Fruit fly (Drosophila melanogaster): ENCODE measurements around the gene CG11367.
A peak's percentile ranks its signal among the peaks of the same experiment; 100 is the strongest.

Gene CG11367

dm6 chr3L:22729466-22729865 lies 1.6 kb downstream of the CG11367 start, which contains the start of gene CG32454:
CG32454 (plus strand) TSS chr3L:22729766.
- no peak for TF ChIP-seq CG17801 (GFP tag; optimal IDR thresholded peaks at IDR 0.05; ENCODE audit: partially characterized antibody)

dm6 chr3L:22731393-22731792 lies 3.5 kb downstream of the CG11367 start:
- no peak for TF ChIP-seq CG17801 (GFP tag; optimal IDR thresholded peaks at IDR 0.05; ENCODE audit: partially characterized antibody)

DNA sequence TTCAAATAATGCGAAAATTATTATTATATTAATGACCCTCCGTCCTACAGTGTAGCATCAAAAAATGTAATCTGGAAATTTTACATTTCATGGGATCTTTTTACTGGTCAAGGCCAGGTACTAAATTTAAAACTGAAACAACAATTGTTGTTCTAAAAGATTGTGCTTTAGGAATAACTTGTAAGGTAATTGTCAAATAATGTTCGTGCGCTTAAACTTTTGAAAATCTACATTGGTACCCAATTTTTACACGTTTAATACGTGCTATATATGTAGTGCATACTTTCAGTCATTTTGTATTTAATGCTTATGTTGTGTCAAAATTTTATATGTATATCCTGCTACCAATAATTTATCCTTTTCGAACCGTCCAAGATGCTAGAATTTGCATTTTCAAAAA lies 5.7 kb downstream of the CG11367 start:
- TF ChIP-seq CG17801 (GFP tag; optimal IDR thresholded peaks at IDR 0.05; ENCODE audit: partially characterized antibody): no peak

DNA sequence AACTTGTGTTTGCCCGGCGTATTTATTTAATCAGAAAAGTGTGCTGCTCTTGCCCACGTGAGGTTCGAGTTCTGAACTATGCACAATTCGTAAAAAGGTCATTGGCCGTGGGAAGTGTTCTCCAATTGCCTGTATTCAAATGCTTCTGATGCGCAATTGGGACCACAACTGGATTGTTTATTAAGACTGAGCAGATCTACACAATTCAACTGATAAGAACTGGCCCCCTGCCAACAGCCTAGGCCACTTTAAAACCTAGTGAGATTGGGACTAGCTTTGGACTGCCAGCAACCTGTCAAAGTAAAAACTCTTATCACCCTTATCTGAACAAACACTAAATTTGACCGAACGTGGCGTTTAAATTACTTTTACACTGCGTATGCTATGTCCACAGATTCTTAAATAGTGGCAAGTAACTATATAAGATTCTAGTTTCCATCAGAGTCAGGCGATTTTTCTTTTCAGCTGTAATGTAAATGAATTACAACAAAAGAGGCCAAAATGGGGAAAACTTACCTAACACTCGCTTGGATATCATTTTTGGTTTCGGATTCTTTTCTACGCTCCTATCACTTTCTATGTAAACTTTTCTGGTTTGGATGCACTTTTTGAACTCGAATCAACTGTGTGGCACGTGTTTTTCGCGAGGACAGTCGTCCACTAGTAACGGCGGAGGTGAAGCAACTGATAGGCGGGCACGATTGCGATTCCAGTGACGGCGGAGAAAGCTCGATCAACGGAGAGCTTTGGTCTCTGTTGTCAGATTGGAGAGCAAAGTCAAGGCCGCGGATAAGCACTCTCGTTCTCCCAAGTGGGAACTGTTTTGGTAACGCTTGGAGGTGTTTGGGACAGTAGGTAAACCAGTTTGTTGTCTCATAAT lies 10.1 kb downstream of the CG11367 start, which contains the start of gene CG11241:
Gene CG11241, minus strand, starts transcription at position 689 of the 880 bp plus-strand sequence.
- peak; percentile 37 for TF ChIP-seq CG17801 (GFP tag; optimal IDR thresholded peaks at IDR 0.05; ENCODE audit: partially characterized antibody)

dm6 chr3L:22741389-22742120 lies 13.6 kb downstream of the CG11367 start, which contains the start of gene CG7369:
CG7369 (plus strand) TSS chr3L:22741793.
- TF ChIP-seq CG17801 (GFP tag; optimal IDR thresholded peaks at IDR 0.05; ENCODE audit: partially characterized antibody): peak; percentile 81

- no peak for TF ChIP-seq CG17801 (GFP tag; optimal IDR thresholded peaks at IDR 0.05; ENCODE audit: partially characterized antibody)
Measured at dm6 chr3L:22742121-22742531, 14.2 kb downstream of the CG11367 start.

DNA sequence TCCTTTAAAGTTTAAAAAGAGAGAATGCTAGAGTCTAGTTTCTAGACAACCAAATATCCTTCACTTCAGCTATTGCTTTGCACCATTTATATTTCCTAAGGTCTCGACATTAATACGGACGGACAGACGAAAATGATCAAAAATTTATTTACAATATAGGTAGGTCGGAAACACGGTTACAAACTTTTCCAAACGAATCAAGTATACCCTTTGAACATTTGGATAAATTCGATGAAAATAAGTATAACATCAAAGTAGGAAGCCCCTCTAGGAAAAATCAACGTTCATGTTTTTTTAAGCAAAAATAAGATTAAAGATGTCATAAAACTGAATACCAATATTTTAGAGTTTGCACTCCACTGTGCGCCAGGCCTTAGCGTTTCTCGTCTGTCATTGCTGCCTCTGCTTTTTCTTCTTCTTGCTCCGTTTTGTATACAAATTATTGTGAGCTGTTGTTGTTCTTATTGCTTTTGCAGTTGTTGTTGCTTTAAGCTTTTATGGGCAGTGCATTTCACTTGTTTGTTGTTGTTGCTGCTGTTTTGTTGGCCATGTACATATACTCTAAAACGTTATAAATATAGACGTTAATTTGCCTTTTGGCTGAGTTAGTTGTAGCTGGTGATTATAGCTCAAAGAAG lies 15.2 kb downstream of the CG11367 start:
- no peak for TF ChIP-seq CG17801 (GFP tag; optimal IDR thresholded peaks at IDR 0.05; ENCODE audit: partially characterized antibody)

DNA sequence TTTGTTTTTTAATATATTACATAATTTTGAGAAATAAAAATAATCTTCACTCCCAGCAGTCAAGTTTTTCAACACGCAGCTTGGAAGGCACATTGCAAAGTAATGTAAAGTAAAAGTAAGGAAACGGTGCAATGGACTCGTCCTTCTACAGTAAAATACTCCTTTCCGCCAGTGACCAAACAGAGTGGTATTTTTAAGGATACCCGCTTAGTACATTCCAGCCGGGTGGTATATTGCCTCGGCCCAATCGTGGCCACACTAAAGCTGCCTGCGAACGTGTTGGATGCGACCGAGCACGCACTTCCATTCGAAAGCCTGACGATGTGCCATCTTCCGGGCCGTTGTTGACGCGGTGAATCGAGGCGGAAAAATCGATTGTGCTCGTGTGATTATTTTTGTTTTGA lies 21.2 kb downstream of the CG11367 start, which contains the start of gene SPoCk:
Gene SPoCk, plus strand, starts transcription at position 298 of the 404 bp plus-strand sequence.
- TF ChIP-seq CG17801 (GFP tag; optimal IDR thresholded peaks at IDR 0.05; ENCODE audit: partially characterized antibody): no peak

DNA sequence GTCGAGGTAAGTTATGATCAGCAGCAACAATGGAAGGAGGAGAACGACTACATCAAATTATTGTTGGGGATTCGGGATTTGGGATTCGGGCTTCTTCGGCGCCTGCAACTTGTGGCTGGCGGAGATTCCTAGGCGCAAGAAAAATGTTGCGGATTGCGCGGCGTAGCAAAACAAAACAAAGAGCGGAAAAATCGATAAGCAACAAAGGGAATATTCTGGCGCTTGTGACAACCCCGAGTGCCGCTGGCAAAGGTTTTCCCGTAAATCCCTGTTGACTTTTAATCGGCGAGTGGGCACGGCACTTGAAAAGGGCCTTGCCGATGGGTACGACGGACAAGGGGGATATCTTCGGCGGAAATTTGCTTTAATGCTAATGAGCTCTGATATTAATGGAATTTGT lies 22.1 kb downstream of the CG11367 start:
- TF ChIP-seq CG17801 (GFP tag; optimal IDR thresholded peaks at IDR 0.05; ENCODE audit: partially characterized antibody): no peak

DNA sequence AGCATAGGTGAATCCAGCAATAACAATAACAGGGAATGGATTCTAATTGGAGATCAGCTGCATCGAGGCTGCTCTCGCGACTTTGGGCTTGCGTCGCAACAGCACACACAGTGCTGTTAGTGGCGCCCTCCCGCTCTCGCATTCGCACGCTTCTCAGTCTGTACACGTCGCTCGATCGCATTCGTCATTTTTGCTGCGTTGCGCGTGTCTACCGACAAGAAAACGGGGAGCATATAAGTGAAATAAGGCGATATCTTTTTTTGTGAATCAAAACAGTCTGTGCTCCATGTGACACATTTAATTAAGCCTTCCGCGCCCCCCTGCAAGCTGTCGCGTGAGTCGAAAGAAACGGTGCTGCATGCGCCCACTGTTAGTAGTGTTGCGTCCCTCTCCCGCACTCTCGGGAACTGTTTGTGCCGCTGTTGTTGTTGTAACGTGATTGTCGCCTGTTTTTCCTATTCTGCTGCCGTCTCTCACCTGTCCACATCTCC lies 45.5 kb downstream of the CG11367 start:
- TF ChIP-seq CG17801 (GFP tag; optimal IDR thresholded peaks at IDR 0.05; ENCODE audit: partially characterized antibody): peak; percentile 12

dm6 chr3L:22774479-22774878 lies 46.6 kb downstream of the CG11367 start:
- TF ChIP-seq CG17801 (GFP tag; optimal IDR thresholded peaks at IDR 0.05; ENCODE audit: partially characterized antibody): no peak
